Fruit fly (Drosophila melanogaster) whole organism: ENCODE results near the gene CG11791.

ENCODE experiments used
- psq ChIP-seq: fragments of >200 bp; optimal IDR thresholded peaks from 2 replicates; lab custom pipeline; 2017
- usp ChIP-seq: fragments of >200 bp; optimal IDR thresholded peaks from 2 replicates; lab custom pipeline; 2017; ENCODE audit warnings: missing biosample characterization, missing genetic modification characterization, mixed read lengths

dm6 chr3R:25023056-25023455 lies 26.4 kb upstream of the CG11791 start, which contains the start of gene beta4GalT7:
- TF ChIP-seq usp (GFP tag; lab: Kevin White, UChicago) = no peak
- no peak for TF ChIP-seq psq (lab: Kevin White, UChicago)
